Fruit fly (Drosophila melanogaster): ENCODE measurements around the gene L2HGDH.

dm6 chr2L:18943309-18943708 lies 30.9 kb downstream of the L2HGDH start:
- TF ChIP-seq CG8478 (optimal IDR thresholded peaks at IDR 0.05): no peak
- TF ChIP-seq pan (optimal IDR thresholded peaks at IDR 0.05): no peak

All from whole organism.